Worm (Caenorhabditis elegans): ENCODE measurements around the gene Y38F2AL.12.

The Y38F2AL.12 gene

DNA sequence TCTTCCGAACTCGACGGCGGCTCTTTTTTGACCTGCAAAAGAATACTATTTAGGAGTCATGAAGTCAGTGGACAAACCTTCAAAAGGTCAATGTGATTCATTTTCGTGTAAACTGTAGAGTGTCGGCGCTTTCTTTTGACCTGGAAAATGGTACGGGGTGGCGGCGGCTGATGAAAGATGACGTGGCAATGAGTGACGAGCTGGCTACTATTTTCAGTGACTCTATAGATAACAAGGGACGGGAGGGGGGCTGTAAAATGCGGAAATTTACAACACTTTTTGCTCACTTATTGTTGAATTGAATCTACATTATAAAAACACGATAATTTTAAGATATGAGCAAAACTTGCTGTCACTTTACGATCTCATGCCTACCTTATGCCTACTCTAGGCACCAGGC, 16.2 kb upstream of the Y38F2AL.12 start, which contains the start of gene lin-1:
Gene lin-1, minus strand, starts transcription at position 101 of the 400 bp plus-strand sequence.
- TF ChIP-seq lim-7 (GFP tag; IDR thresholded peaks at IDR 0.05) = no peak
- TF ChIP-seq attf-4 (tag; optimal IDR thresholded peaks at IDR 0.05) = no peak

DNA sequence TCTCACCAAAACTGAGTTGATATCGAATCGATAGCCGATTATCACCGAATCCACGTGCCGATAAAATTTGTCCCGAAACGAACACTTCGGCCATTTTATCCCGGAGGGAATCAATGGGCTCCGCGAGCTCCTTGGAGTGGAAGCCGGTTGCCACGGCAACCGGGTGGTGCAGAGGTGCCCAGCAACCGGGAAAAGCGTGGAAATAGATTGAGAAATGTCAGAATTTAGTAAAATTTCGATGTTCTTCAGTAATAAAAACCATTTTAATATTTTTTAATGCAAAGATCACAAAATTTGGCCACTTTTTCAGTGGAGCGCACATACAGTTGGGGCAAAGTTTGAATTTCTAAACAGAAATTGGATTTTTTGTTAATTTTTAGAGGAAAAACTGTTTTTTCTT, 9.9 kb upstream of the Y38F2AL.12 start, which contains the start of gene mksr-2:
Gene mksr-2, minus strand, starts transcription at position 101 of the 400 bp plus-strand sequence.
- no peak for TF ChIP-seq nhr-102 (tag; optimal IDR thresholded peaks at IDR 0.05)
- no peak for TF ChIP-seq ZK546.5 (tag; optimal IDR thresholded peaks at IDR 0.05)
- no peak for TF ChIP-seq lim-7 (GFP tag; IDR thresholded peaks at IDR 0.05)
- TF ChIP-seq mes-2 (tag; optimal IDR thresholded peaks at IDR 0.05; ENCODE audit: poor library complexity, severe bottlenecking) = no peak
- no peak for TF ChIP-seq skn-1 (tag; optimal IDR thresholded peaks at IDR 0.05)
- no peak for TF ChIP-seq nhr-77 (tag; optimal IDR thresholded peaks at IDR 0.05)
- TF ChIP-seq nhr-6 (tag; optimal IDR thresholded peaks at IDR 0.05) = no peak
- TF ChIP-seq hlh-30 (tag; optimal IDR thresholded peaks at IDR 0.05; ENCODE audit: insufficient read depth) = no peak
- TF ChIP-seq attf-4 (tag; optimal IDR thresholded peaks at IDR 0.05) = no peak
- TF ChIP-seq ceh-82 (tag; optimal IDR thresholded peaks at IDR 0.05) = no peak
- no peak for TF ChIP-seq lin-38 (GFP tag; IDR thresholded peaks at IDR 0.05)
- TF ChIP-seq F49E8.2 (tag; optimal IDR thresholded peaks at IDR 0.05; ENCODE audit: borderline replicate concordance) = no peak
- TF ChIP-seq tag-97 (GFP tag; IDR thresholded peaks at IDR 0.05) = no peak
- no peak for TF ChIP-seq cey-2 (tag; optimal IDR thresholded peaks at IDR 0.05; ENCODE audit: borderline replicate concordance, insufficient read depth)
- TF ChIP-seq ztf-11 (tag; optimal IDR thresholded peaks at IDR 0.05) = no peak
- no peak for TF ChIP-seq ces-1 (GFP tag; optimal IDR thresholded peaks at IDR 0.05)
- no peak for TF ChIP-seq lin-15B (tag; optimal IDR thresholded peaks at IDR 0.05)
- TF ChIP-seq ceh-62 (tag; optimal IDR thresholded peaks at IDR 0.05) = no peak

ce11 chrIV:2307374-2307773, 9.0 kb upstream of the Y38F2AL.12 start:
- TF ChIP-seq Y75B8A.6 (GFP tag; IDR thresholded peaks at IDR 0.05) (0 out of 2 replicates have a peak, but pooled peaks have one; percentile 5), mxl-3 (GFP tag; optimal IDR thresholded peaks at IDR 0.05) (no peak), nhr-42 (GFP tag; IDR thresholded peaks at IDR 0.05) (0 out of 2 replicates have a peak, but pooled peaks have one; percentile 47), nhr-102 (tag; optimal IDR thresholded peaks at IDR 0.05) (no peak), lin-38 (GFP tag; IDR thresholded peaks at IDR 0.05) (peak; percentile 45; the same call in 1 of the 2 replicates), zfp-3 (GFP tag; conservative IDR thresholded peaks at IDR 0.05) (0 out of 2 replicates have a peak, but pooled peaks have one; percentile 61), ztf-11 (tag; optimal IDR thresholded peaks at IDR 0.05) (no peak)

- no peak for TF ChIP-seq snpc-1.2 (GFP tag; IDR thresholded peaks at IDR 0.05)
- peak; percentile 61 for TF ChIP-seq aha-1 (tag)
- no peak for TF ChIP-seq nhr-6 (tag; optimal IDR thresholded peaks at IDR 0.05)
- no peak for TF ChIP-seq tag-97 (GFP tag; IDR thresholded peaks at IDR 0.05)
- no peak for TF ChIP-seq zip-2 (tag; optimal IDR thresholded peaks at IDR 0.05)
- TF ChIP-seq fkh-10 (GFP tag; optimal IDR thresholded peaks at IDR 0.05) = no peak
- TF ChIP-seq lim-7 (GFP tag; IDR thresholded peaks at IDR 0.05) = no peak
- 0 out of 4 replicates have a peak, but pooled peaks of 1 of the 2 experiments have one; percentile 15 for TF ChIP-seq madf-5 (GFP tag; IDR thresholded peaks at IDR 0.05)
- no peak for TF ChIP-seq saeg-2 (GFP tag; IDR thresholded peaks at IDR 0.05)
- no peak for TF ChIP-seq zip-11 (GFP tag; IDR thresholded peaks at IDR 0.05)
- no peak for TF ChIP-seq R02D3.7 (tag; optimal IDR thresholded peaks at IDR 0.05)
- TF ChIP-seq lin-15B (tag; optimal IDR thresholded peaks at IDR 0.05) = no peak
- TF ChIP-seq lin-38 (GFP tag; IDR thresholded peaks at IDR 0.05) = peak; percentile 67
- no peak for TF ChIP-seq ZK337.2 (GFP tag; IDR thresholded peaks at IDR 0.05)
- no peak for TF ChIP-seq hif-1 (tag; optimal IDR thresholded peaks at IDR 0.05)
- TF ChIP-seq ztf-11 (tag; optimal IDR thresholded peaks at IDR 0.05) = no peak
- no peak for TF ChIP-seq nhr-28 (tag; optimal IDR thresholded peaks at IDR 0.05)
- TF ChIP-seq F49E8.2 (tag; optimal IDR thresholded peaks at IDR 0.05; ENCODE audit: borderline replicate concordance) = no peak
- TF ChIP-seq zfp-3 (GFP tag; conservative IDR thresholded peaks at IDR 0.05) = 0 out of 2 replicates have a peak, but pooled peaks have one; percentile 20
- no peak for TF ChIP-seq F44E2.7 (GFP tag; IDR thresholded peaks at IDR 0.05)
Observed at ce11 chrIV:2308203-2308602, 8.2 kb upstream of the Y38F2AL.12 start.

Data from whole organism, L4 larva.